Worm (Caenorhabditis elegans) whole organism, L4 larva: ENCODE results near the gene nas-29.

Experiments used
- D1046.2 ChIP-seq: fragments of 200-800 bp; sonication (Bioruptor generic); IDR thresholded peaks from 2 replicates; pipeline ENCODE4 v1.3.6; 2022; ENCODE audit warnings: missing genetic modification characterization, missing compliant biosample characterization
- F10B5.3 ChIP-seq: sonication (generic microtip); optimal IDR thresholded peaks from 2 replicates; lab custom pipeline; 2016; ENCODE audit warnings: mild to moderate bottlenecking, missing genetic modification characterization, missing compliant biosample characterization
- F37D6.2 ChIP-seq: sonication (generic microtip); optimal IDR thresholded peaks from 2 replicates; lab custom pipeline; 2016; ENCODE audit warnings: mild to moderate bottlenecking, missing genetic modification characterization, missing compliant biosample characterization
- T20F7.1 ChIP-seq: fragments of 200-800 bp; sonication (Bioruptor generic); optimal IDR thresholded peaks from 2 replicates; lab custom pipeline; 2018; ENCODE audit warnings: mild to moderate bottlenecking, missing genetic modification characterization, missing compliant biosample characterization
- Y48G9A.11 ChIP-seq: fragments of 200-800 bp; sonication (Bioruptor generic); IDR thresholded peaks from 2 replicates; pipeline ENCODE4 v1.3.6; 2022; ENCODE audit warnings: missing genetic modification reagents, missing genetic modification characterization, missing compliant biosample characterization
- Y75B8A.6 ChIP-seq: fragments of 200-800 bp; sonication (Bioruptor generic); IDR thresholded peaks from 2 replicates; pipeline ENCODE4 v1.3.6; 2022; ENCODE audit warnings: missing genetic modification reagents, missing genetic modification characterization, missing compliant biosample characterization
- ZK337.2 ChIP-seq: fragments of 200-800 bp; sonication (Bioruptor generic); IDR thresholded peaks from 2 replicates; pipeline ENCODE4 v1.3.6; 2022; ENCODE audit warnings: missing genetic modification reagents, missing genetic modification characterization, missing compliant biosample characterization
- aha-1 ChIP-seq: fragments of 150-350 bp; peaks from one replicate; lab custom pipeline; 2014; ENCODE audit warnings: missing biosample characterization, missing genetic modification characterization
- aly-2 ChIP-seq: sonication (generic microtip); optimal IDR thresholded peaks from 2 replicates; lab custom pipeline; 2018; ENCODE audit warnings: missing biosample characterization, missing genetic modification characterization
- arid-1 ChIP-seq: fragments of 200-800 bp; sonication (Bioruptor generic); conservative IDR thresholded peaks from 2 replicates; pipeline ENCODE4 v1.3.6; 2022; ENCODE audit warnings: missing genetic modification reagents, missing genetic modification characterization, missing compliant biosample characterization
- ceh-20 ChIP-seq: fragments of 200-800 bp; sonication (Bioruptor generic); IDR thresholded peaks from 2 replicates; pipeline ENCODE4 v1.3.6; 2022; ENCODE audit warnings: missing genetic modification reagents, missing genetic modification characterization, missing compliant biosample characterization
- ceh-44 ChIP-seq: fragments of 200-800 bp; sonication (Bioruptor generic); IDR thresholded peaks from 2 replicates; pipeline ENCODE4 v1.3.6; 2022; ENCODE audit warnings: missing genetic modification reagents, missing genetic modification characterization, missing compliant biosample characterization
- ceh-62 ChIP-seq: sonication (generic microtip); optimal IDR thresholded peaks from 2 replicates; lab custom pipeline; 2017; ENCODE audit warnings: missing biosample characterization, missing genetic modification characterization
- ces-1 ChIP-seq: fragments of 150-350 bp; sonication (generic microtip); optimal IDR thresholded peaks from 4 replicates; lab custom pipeline; 2014; ENCODE audit warnings: missing biosample characterization, missing genetic modification reagents, missing genetic modification characterization
- cey-2 ChIP-seq: sonication (generic microtip); optimal IDR thresholded peaks from 3 replicates; lab custom pipeline; 2017; ENCODE audit warnings: missing genetic modification characterization, mild to moderate bottlenecking, missing compliant biosample characterization, antibody characterized with exemption, borderline replicate concordance; ENCODE audit not compliant: insufficient read depth
- ctbp-1 ChIP-seq: fragments of 200-800 bp; sonication (Bioruptor generic); IDR thresholded peaks from 2 replicates; pipeline ENCODE4 v1.3.6; 2022; ENCODE audit warnings: missing genetic modification reagents, missing genetic modification characterization, missing compliant biosample characterization
- daf-19 ChIP-seq: fragments of 200-800 bp; sonication (Bioruptor generic); conservative IDR thresholded peaks from 2 replicates; pipeline ENCODE4 v1.3.6; 2022; ENCODE audit warnings: missing genetic modification characterization, missing compliant biosample characterization
- dmd-9 ChIP-seq: fragments of 200-800 bp; sonication (Bioruptor generic); IDR thresholded peaks from 2 replicates; pipeline ENCODE4 v1.3.6; 2022; ENCODE audit warnings: missing genetic modification reagents, missing genetic modification characterization, missing compliant biosample characterization
- dpl-1 ChIP-seq: fragments of 150-350 bp; optimal IDR thresholded peaks from 2 replicates; lab custom pipeline; 2014; ENCODE audit warnings: missing biosample characterization, missing genetic modification reagents, missing genetic modification characterization
- egl-27 ChIP-seq: sonication (generic microtip); optimal IDR thresholded peaks from 3 replicates; lab custom pipeline; 2017; ENCODE audit warnings: missing biosample characterization, missing genetic modification reagents, missing genetic modification characterization
- gei-8 ChIP-seq: fragments of 200-800 bp; sonication (Bioruptor generic); optimal IDR thresholded peaks from 2 replicates; lab custom pipeline; 2018; ENCODE audit warnings: mild to moderate bottlenecking, missing genetic modification characterization, missing compliant biosample characterization
- hif-1 ChIP-seq, 2 experiments: sonication (generic microtip); optimal IDR thresholded peaks; 2 replicates each; lab custom pipeline; 2016 to 2017; ENCODE audit warnings: missing compliant biosample characterization in 2 of 2, missing genetic modification characterization in 2 of 2, missing genetic modification reagents in 2 of 2, missing genotype in 2 of 2, mild to moderate bottlenecking in 1 of 2
- hlh-30 ChIP-seq: sonication (generic microtip); optimal IDR thresholded peaks from 2 replicates; lab custom pipeline; 2017; ENCODE audit warnings: antibody characterized with exemption, mild to moderate bottlenecking, missing genetic modification characterization, missing compliant biosample characterization; ENCODE audit not compliant: insufficient read depth
- hmg-1.1 ChIP-seq: fragments of 200-800 bp; sonication (Bioruptor generic); IDR thresholded peaks from 2 replicates; pipeline ENCODE4 v1.3.6; 2022; ENCODE audit warnings: missing genetic modification reagents, missing genetic modification characterization, missing compliant biosample characterization
- lin-29 ChIP-seq: fragments of 200-800 bp; sonication (Bioruptor generic); IDR thresholded peaks from 2 replicates; pipeline ENCODE4 v1.3.6; 2022; ENCODE audit warnings: missing genetic modification reagents, missing genetic modification characterization, missing compliant biosample characterization
- lin-38 ChIP-seq: fragments of 200-800 bp; sonication (Bioruptor generic); IDR thresholded peaks from 2 replicates; pipeline ENCODE4 v1.3.6; 2022; ENCODE audit warnings: missing genetic modification reagents, missing genetic modification characterization, missing compliant biosample characterization
- lin-39 ChIP-seq: fragments of 150-350 bp; optimal IDR thresholded peaks from 2 replicates; lab custom pipeline; 2014; ENCODE audit warnings: missing biosample characterization, missing genetic modification reagents, missing genetic modification characterization
- lsy-2 ChIP-seq, 2 experiments: fragments of 150-350 bp in 1 of 2; sonication (generic microtip) in 1 of 2; optimal IDR thresholded peaks; 2 replicates each; lab custom pipeline; 2014 to 2017; ENCODE audit warnings: missing biosample characterization in 2 of 2, missing genetic modification characterization in 2 of 2
- mep-1 ChIP-seq: fragments of 150-350 bp; sonication (generic microtip); optimal IDR thresholded peaks from 3 replicates; lab custom pipeline; 2014; ENCODE audit warnings: missing biosample characterization, missing genetic modification characterization
- mes-2 ChIP-seq: sonication (generic microtip); optimal IDR thresholded peaks from 2 replicates; lab custom pipeline; 2016; ENCODE audit warnings: missing genotype, mild to moderate bottlenecking, missing genetic modification characterization, missing compliant biosample characterization; ENCODE audit not compliant: poor library complexity, severe bottlenecking
- mxl-3 ChIP-seq: fragments of 200-800 bp; sonication (Bioruptor generic); optimal IDR thresholded peaks from 2 replicates; lab custom pipeline; 2018; ENCODE audit warnings: mild to moderate bottlenecking, missing genetic modification characterization, missing compliant biosample characterization
- nhr-102 ChIP-seq: sonication (generic microtip); optimal IDR thresholded peaks from 2 replicates; lab custom pipeline; 2016; ENCODE audit warnings: mild to moderate bottlenecking, missing genetic modification characterization, moderate library complexity, missing compliant biosample characterization
- nhr-111 ChIP-seq: fragments of 200-800 bp; sonication (Bioruptor generic); optimal IDR thresholded peaks from 2 replicates; lab custom pipeline; 2018; ENCODE audit warnings: mild to moderate bottlenecking, missing genetic modification characterization, missing compliant biosample characterization
- nhr-25 ChIP-seq: sonication (generic microtip); optimal IDR thresholded peaks from 2 replicates; lab custom pipeline; 2017; ENCODE audit warnings: missing genetic modification characterization, mild to moderate bottlenecking, missing compliant biosample characterization, antibody characterized with exemption, moderate library complexity, borderline replicate concordance; ENCODE audit not compliant: insufficient read depth
- nhr-41 ChIP-seq: fragments of 200-800 bp; sonication (Bioruptor generic); IDR thresholded peaks from 2 replicates; pipeline ENCODE4 v1.3.6; 2022; ENCODE audit warnings: missing genetic modification reagents, missing genetic modification characterization, missing compliant biosample characterization
- nhr-42 ChIP-seq: fragments of 200-800 bp; sonication (Bioruptor generic); IDR thresholded peaks from 2 replicates; pipeline ENCODE4 v1.3.6; 2022; ENCODE audit warnings: missing genetic modification characterization, missing compliant biosample characterization
- nhr-76 ChIP-seq: fragments of 150-350 bp; optimal IDR thresholded peaks from 2 replicates; lab custom pipeline; 2014; ENCODE audit warnings: missing biosample characterization, missing genetic modification characterization
- nhr-77 ChIP-seq: fragments of 150-350 bp; optimal IDR thresholded peaks from 2 replicates; lab custom pipeline; 2014; ENCODE audit warnings: missing biosample characterization, missing genetic modification characterization
- php-3 ChIP-seq: fragments of 200-800 bp; sonication (Bioruptor generic); IDR thresholded peaks from 2 replicates; pipeline ENCODE4 v1.3.6; 2022; ENCODE audit warnings: missing genetic modification reagents, missing genetic modification characterization, missing compliant biosample characterization
- snpc-4 ChIP-seq: fragments of 150-350 bp; optimal IDR thresholded peaks from 2 replicates; lab custom pipeline; 2014; ENCODE audit warnings: missing biosample characterization, missing genetic modification characterization
- spr-1 ChIP-seq: sonication (generic microtip); optimal IDR thresholded peaks from 2 replicates; lab custom pipeline; 2016; ENCODE audit warnings: mild to moderate bottlenecking, missing genetic modification characterization, missing compliant biosample characterization
- tag-97 ChIP-seq: fragments of 200-800 bp; sonication (Bioruptor generic); IDR thresholded peaks from 2 replicates; pipeline ENCODE4 v1.3.6; 2022; ENCODE audit warnings: missing genetic modification characterization, missing compliant biosample characterization
- tra-1 ChIP-seq: fragments of 200-800 bp; sonication (Bioruptor generic); IDR thresholded peaks from 2 replicates; pipeline ENCODE4 v1.3.6; 2022; ENCODE audit warnings: missing genetic modification reagents, missing genetic modification characterization, missing compliant biosample characterization
- unc-130 ChIP-seq: sonication (generic microtip); optimal IDR thresholded peaks from 2 replicates; lab custom pipeline; 2016; ENCODE audit warnings: missing genetic modification reagents, missing genetic modification characterization, missing compliant biosample characterization
- unc-39 ChIP-seq: sonication (generic microtip); optimal IDR thresholded peaks from 2 replicates; lab custom pipeline; 2017; ENCODE audit warnings: missing biosample characterization, missing genetic modification characterization
- unc-62 ChIP-seq, 3 experiments: fragments of 150-350 bp in 1 of 3; sonication (generic microtip); optimal IDR thresholded peaks in 2 of 3; peaks in 1 of 3; 1 replicate in 1 of 3; 2 replicates in 2 of 3; lab custom pipeline; 2014 to 2017; ENCODE audit warnings: missing biosample characterization in 3 of 3, missing genetic modification characterization in 3 of 3, missing genetic modification reagents in 3 of 3, missing genotype in 1 of 3
- zag-1 ChIP-seq: fragments of 150-350 bp; optimal IDR thresholded peaks from 2 replicates; lab custom pipeline; 2014; ENCODE audit warnings: missing biosample characterization, missing genetic modification characterization
- zfp-3 ChIP-seq: fragments of 200-800 bp; sonication (Bioruptor generic); conservative IDR thresholded peaks from 2 replicates; pipeline ENCODE4 v1.3.6; 2022; ENCODE audit warnings: missing genetic modification reagents, missing genetic modification characterization, missing compliant biosample characterization
- zip-2 ChIP-seq: fragments of 150-350 bp; optimal IDR thresholded peaks from 2 replicates; lab custom pipeline; 2014; ENCODE audit warnings: missing biosample characterization, missing genetic modification characterization
- ztf-11 ChIP-seq: fragments of 150-350 bp; optimal IDR thresholded peaks from 2 replicates; lab custom pipeline; 2014; ENCODE audit warnings: missing biosample characterization, missing genetic modification characterization

The nas-29 gene

DNA sequence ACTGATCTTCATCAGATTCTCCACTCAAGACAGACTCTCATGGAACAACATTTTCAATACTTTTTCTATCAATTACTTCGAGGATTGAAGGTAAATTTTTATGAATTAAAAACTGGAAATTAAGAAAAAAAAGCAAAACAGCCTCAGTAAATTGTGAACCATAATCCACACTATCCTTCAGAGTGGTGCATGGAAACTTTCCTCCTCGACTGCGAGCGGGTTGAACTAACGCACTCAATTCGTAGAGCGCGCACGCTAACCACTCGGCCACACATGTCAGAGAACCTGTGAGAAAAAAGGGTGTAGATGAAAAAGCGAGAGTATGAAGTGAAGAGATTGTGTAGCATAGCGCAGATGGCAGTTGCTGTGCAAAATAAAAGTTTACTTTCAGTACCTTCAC, 36.8 kb downstream of the nas-29 start (continued):
- TF ChIP-seq zfp-3 (GFP tag; lab: Robert Waterston, UW) (peak; percentile 66; the same call in 1 of the 2 replicates), nhr-77 (tag; lab: Kevin White, UChicago) (no peak), aha-1 (tag; lab: Kevin White, UChicago) (peak; percentile 99), nhr-111 (GFP tag; lab: Kevin White, UChicago) (peak; percentile 87), nhr-102 (tag; lab: Kevin White, UChicago) (peak; percentile 82), nhr-41 (GFP tag; lab: Robert Waterston, UW) (peak; percentile 96), dmd-9 (0 out of 2 replicates have a peak, but pooled peaks have one; percentile 30), mep-1 (tag; lab: Kevin White, UChicago) (peak; percentile 72), mxl-3 (peak; percentile 69), unc-130 (peak; percentile 80), hmg-1.1 (GFP tag; lab: Robert Waterston, UW) (peak; percentile 89), nhr-42 (GFP tag; lab: Robert Waterston, UW) (peak; percentile 83), unc-62 (GFP tag; optimal IDR thresholded peaks at IDR 0.05 in 1 of 2; lab: Kevin White, UChicago) (peak in 1 of 2 experiments; percentile 82), unc-62 (tag; optimal IDR thresholded peaks at IDR 0.05; lab: Kevin White, UChicago) (no peak), ceh-44 (GFP tag; lab: Robert Waterston, UW) (peak; percentile 76), Y75B8A.6 (GFP tag; lab: Robert Waterston, UW) (peak; percentile 86), lin-29 (GFP tag; lab: Robert Waterston, UW) (peak; percentile 65), mes-2 (peak; percentile 92), zag-1 (tag; lab: Kevin White, UChicago) (no peak), D1046.2 (peak; percentile 88), gei-8 (GFP tag; lab: Kevin White, UChicago) (peak; percentile 88), php-3 (GFP tag; lab: Robert Waterston, UW) (peak; percentile 58; the same call in 1 of the 2 replicates), egl-27 (tag; lab: Kevin White, UChicago) (no peak), cey-2 (tag; lab: Kevin White, UChicago) (no peak), lin-39 (tag; lab: Kevin White, UChicago) (no peak), spr-1 (peak; percentile 86), ces-1 (peak; percentile 29), ZK337.2 (GFP tag; lab: Robert Waterston, UW) (0 out of 2 replicates have a peak, but pooled peaks have one; percentile 73), dpl-1 (GFP tag; lab: Kevin White, UChicago) (peak; percentile 39), ctbp-1 (peak; percentile 89), arid-1 (peak; percentile 90), lin-38 (GFP tag; lab: Robert Waterston, UW) (no peak; the same call in none of the 2 replicates), Y48G9A.11 (GFP tag; lab: Robert Waterston, UW) (peak; percentile 76), T20F7.1 (no peak), snpc-4 (tag; lab: Kevin White, UChicago) (no peak), daf-19 (GFP tag; lab: Robert Waterston, UW) (no peak), nhr-76 (tag; lab: Kevin White, UChicago) (no peak), tra-1 (GFP tag; lab: Robert Waterston, UW) (peak; percentile 87), tag-97 (no peak), ceh-62 (tag; lab: Kevin White, UChicago) (no peak), F37D6.2 (tag; lab: Kevin White, UChicago) (peak; percentile 22), hif-1 (tag; optimal IDR thresholded peaks at IDR 0.05; lab: Kevin White, UChicago) (peak in 1 of 2 experiments; percentile 25), zip-2 (tag; lab: Kevin White, UChicago) (peak; percentile 60), ztf-11 (tag; lab: Kevin White, UChicago) (no peak), unc-39 (tag; lab: Kevin White, UChicago) (no peak), lsy-2 (tag; optimal IDR thresholded peaks at IDR 0.05; lab: Kevin White, UChicago) (no peak), aly-2 (tag; lab: Kevin White, UChicago) (peak; percentile 4), nhr-25 (tag; lab: Kevin White, UChicago) (no peak), hlh-30 (peak; percentile 70), F10B5.3 (tag; lab: Kevin White, UChicago) (peak; percentile 60), ceh-20 (GFP tag; lab: Robert Waterston, UW) (peak; percentile 81; the same call in 1 of the 2 replicates)
